Worm (Caenorhabditis elegans): ENCODE measurements around the gene T22F3.10.

T22F3.10 gene

ce11 chrV:3632249-3633030, 20.9 kb upstream of the T22F3.10 start:
- TF ChIP-seq nhr-102 (tag; optimal IDR thresholded peaks at IDR 0.05) (peak; percentile 74), lsy-2 (tag; optimal IDR thresholded peaks at IDR 0.05) (no peak), jun-1 (tag; optimal IDR thresholded peaks at IDR 0.05) (no peak), D1046.2 (GFP tag; IDR thresholded peaks at IDR 0.05) (no peak), nhr-6 (tag; optimal IDR thresholded peaks at IDR 0.05) (no peak), nhr-28 (tag; optimal IDR thresholded peaks at IDR 0.05) (peak; percentile 67), dve-1 (tag; optimal IDR thresholded peaks at IDR 0.05; ENCODE audit: insufficient read depth) (peak; percentile 83), nhr-48 (tag; optimal IDR thresholded peaks at IDR 0.05) (peak; percentile 67), daf-16 (GFP tag; optimal IDR thresholded peaks at IDR 0.05) (no peak), daf-16 (tag; optimal IDR thresholded peaks at IDR 0.05) (peak; percentile 96), aha-1 (tag) (no peak), pqm-1 (tag; optimal IDR thresholded peaks at IDR 0.05) (peak; percentile 31), php-3 (GFP tag; IDR thresholded peaks at IDR 0.05) (peak; percentile 72; the same call in 1 of the 2 replicates), nhr-77 (tag; optimal IDR thresholded peaks at IDR 0.05) (peak; percentile 78), mdl-1 (tag; optimal IDR thresholded peaks at IDR 0.05) (peak in 1 of 2 experiments; percentile 27), Y75B8A.6 (GFP tag; IDR thresholded peaks at IDR 0.05) (no peak), ztf-11 (tag; optimal IDR thresholded peaks at IDR 0.05) (no peak), daf-19 (GFP tag; conservative IDR thresholded peaks at IDR 0.05) (no peak), ctbp-1 (GFP tag; IDR thresholded peaks at IDR 0.05) (no peak), zip-11 (GFP tag; IDR thresholded peaks at IDR 0.05) (no peak), ceh-44 (GFP tag; IDR thresholded peaks at IDR 0.05) (no peak), hlh-30 (tag; optimal IDR thresholded peaks at IDR 0.05; ENCODE audit: insufficient read depth) (peak; percentile 68), nhr-42 (GFP tag; IDR thresholded peaks at IDR 0.05) (no peak), arid-1 (GFP tag; conservative IDR thresholded peaks at IDR 0.05) (no peak), tag-97 (GFP tag; IDR thresholded peaks at IDR 0.05) (no peak), dmd-6 (GFP tag; IDR thresholded peaks at IDR 0.05) (peak; percentile 88), hif-1 (tag; optimal IDR thresholded peaks at IDR 0.05) (peak in 1 of 2 experiments; percentile 8), ceh-28 (tag; optimal IDR thresholded peaks at IDR 0.05) (no peak), skn-1 (tag; optimal IDR thresholded peaks at IDR 0.05) (no peak), mep-1 (tag; optimal IDR thresholded peaks at IDR 0.05) (peak; percentile 47), ztf-7 (tag; optimal IDR thresholded peaks at IDR 0.05) (no peak), hlh-11 (tag; optimal IDR thresholded peaks at IDR 0.05) (peak; percentile 76), madf-5 (GFP tag; IDR thresholded peaks at IDR 0.05) (no peak), lim-7 (GFP tag; IDR thresholded peaks at IDR 0.05) (no peak), lin-38 (GFP tag; IDR thresholded peaks at IDR 0.05) (no peak)

DNA sequence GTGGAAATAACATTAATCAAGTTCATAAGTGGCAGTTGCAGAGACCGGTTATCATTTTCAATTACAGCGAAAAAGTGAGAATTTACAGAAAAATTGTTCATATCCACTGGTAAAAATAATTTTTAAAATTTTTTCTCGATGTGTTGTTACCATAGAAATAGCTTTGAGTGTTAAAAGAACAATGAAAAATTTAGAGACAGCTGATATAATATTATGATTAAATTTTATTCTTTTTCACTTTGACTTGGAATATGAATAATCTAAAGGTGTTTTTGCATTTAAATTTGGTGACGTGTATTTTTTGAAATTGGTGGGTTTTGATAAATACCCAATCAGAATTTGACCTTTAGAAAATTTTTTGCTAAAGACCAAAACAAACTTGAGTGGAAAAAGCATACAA, 20.0 kb upstream of the T22F3.10 start, which contains the start of gene F59B1.6:
TSS of gene F59B1.6 (minus strand) at position 101 of the 400 bp plus-strand sequence.
- TF ChIP-seq lin-13 (GFP tag; optimal IDR thresholded peaks at IDR 0.05) (no peak), daf-16 (GFP tag; optimal IDR thresholded peaks at IDR 0.05) (no peak), daf-16 (tag; optimal IDR thresholded peaks at IDR 0.05) (no peak), skn-1 (tag; optimal IDR thresholded peaks at IDR 0.05) (no peak), dmd-8 (GFP tag; IDR thresholded peaks at IDR 0.05) (no peak), ztf-7 (tag; optimal IDR thresholded peaks at IDR 0.05) (no peak), Y75B8A.6 (GFP tag; IDR thresholded peaks at IDR 0.05) (no peak), Y5F2A.4 (GFP tag; optimal IDR thresholded peaks at IDR 0.05) (no peak), lin-38 (GFP tag; IDR thresholded peaks at IDR 0.05) (no peak)

- no peak for TF ChIP-seq php-3 (GFP tag; IDR thresholded peaks at IDR 0.05)
- TF ChIP-seq ZK337.2 (GFP tag; IDR thresholded peaks at IDR 0.05) = no peak
- TF ChIP-seq hlh-30 (tag; optimal IDR thresholded peaks at IDR 0.05; ENCODE audit: insufficient read depth) = no peak
- no peak for TF ChIP-seq nhr-28 (tag; optimal IDR thresholded peaks at IDR 0.05)
- no peak for TF ChIP-seq Y75B8A.6 (GFP tag; IDR thresholded peaks at IDR 0.05)
- no peak for TF ChIP-seq daf-12 (tag; optimal IDR thresholded peaks at IDR 0.05)
- TF ChIP-seq mes-2 (tag; optimal IDR thresholded peaks at IDR 0.05; ENCODE audit: poor library complexity, severe bottlenecking) = no peak
- TF ChIP-seq daf-16 (GFP tag; optimal IDR thresholded peaks at IDR 0.05) = no peak
- TF ChIP-seq daf-16 (tag; optimal IDR thresholded peaks at IDR 0.05) = no peak
Measured at ce11 chrV:3626944-3627343, 15.4 kb upstream of the T22F3.10 start, which contains the start of gene F59B1.4. Gene F59B1.4 (minus strand): TSS chrV:3627044.

Measured in whole organism, L4 larva.